Fruit fly (Drosophila melanogaster) whole organism, prepupa: ENCODE results near the gene Tomosyn.

ENCODE experiments used
- CG10631 ChIP-seq: fragments of 200-800 bp; sonication (Bioruptor generic); optimal IDR thresholded peaks from 2 replicates; lab custom pipeline; 2016; ENCODE audit warnings: missing biosample characterization, missing genetic modification characterization
- CG10669 ChIP-seq: fragments of 200-800 bp; sonication (Bioruptor generic); optimal IDR thresholded peaks from 3 replicates; lab custom pipeline; 2018; ENCODE audit warnings: missing biosample characterization, mild to moderate bottlenecking, missing genetic modification characterization, moderate library complexity
- CG11762 ChIP-seq: fragments of 200-800 bp; sonication (Bioruptor generic); optimal IDR thresholded peaks from 3 replicates; lab custom pipeline; 2016; ENCODE audit warnings: missing biosample characterization, missing genetic modification characterization; ENCODE audit not compliant: insufficient read depth
- CG11902 ChIP-seq: fragments of 200-800 bp; sonication (Bioruptor generic); optimal IDR thresholded peaks from 3 replicates; lab custom pipeline; 2016; ENCODE audit warnings: missing biosample characterization, missing genetic modification characterization
- CG15336 ChIP-seq: fragments of 200-800 bp; sonication (Bioruptor generic); IDR thresholded peaks from 2 replicates; pipeline ENCODE4 v1.3.6; 2022; ENCODE audit warnings: missing biosample characterization, missing genetic modification characterization
- CG1621 ChIP-seq: fragments of 200-800 bp; sonication (Bioruptor generic); optimal IDR thresholded peaks from 3 replicates; lab custom pipeline; 2018; ENCODE audit warnings: missing biosample characterization, mild to moderate bottlenecking, missing genetic modification characterization
- CG16779 ChIP-seq: fragments of 200-800 bp; sonication (Bioruptor generic); optimal IDR thresholded peaks from 3 replicates; lab custom pipeline; 2017; ENCODE audit warnings: missing biosample characterization, mild to moderate bottlenecking, missing genetic modification characterization
- CG3032 ChIP-seq: fragments of 200-800 bp; optimal IDR thresholded peaks from 2 replicates; lab custom pipeline; 2019; ENCODE audit warnings: missing biosample characterization, mild to moderate bottlenecking, missing genetic modification characterization, moderate library complexity
- CG31627 ChIP-seq: fragments of 200-800 bp; sonication (Bioruptor generic); optimal IDR thresholded peaks from 3 replicates; lab custom pipeline; 2016; ENCODE audit warnings: missing biosample characterization, missing genetic modification characterization
- CG32006 ChIP-seq: fragments of 200-800 bp; sonication (Bioruptor generic); optimal IDR thresholded peaks from 3 replicates; lab custom pipeline; 2017; ENCODE audit warnings: missing biosample characterization, mild to moderate bottlenecking, missing genetic modification characterization
- CG34406 ChIP-seq: fragments of 200-800 bp; sonication (Bioruptor generic); optimal IDR thresholded peaks from 3 replicates; lab custom pipeline; 2016; ENCODE audit warnings: missing biosample characterization, missing genetic modification characterization
- CG3919 ChIP-seq: fragments of 200-800 bp; sonication (Bioruptor generic); optimal IDR thresholded peaks from 3 replicates; lab custom pipeline; 2016; ENCODE audit warnings: missing biosample characterization, missing genetic modification characterization
- CG4318 ChIP-seq: fragments of 200-800 bp; sonication (Bioruptor generic); optimal IDR thresholded peaks from 3 replicates; lab custom pipeline; 2017; ENCODE audit warnings: missing biosample characterization, mild to moderate bottlenecking, missing genetic modification characterization
- CG6163 ChIP-seq: fragments of 200-800 bp; sonication (Bioruptor generic); IDR thresholded peaks from 3 replicates; pipeline ENCODE4 v1.3.6; 2022; ENCODE audit warnings: missing biosample characterization, missing genetic modification characterization
- CG6854 ChIP-seq: fragments of 200-800 bp; sonication (Bioruptor generic); optimal IDR thresholded peaks from 2 replicates; lab custom pipeline; 2017; ENCODE audit warnings: missing biosample characterization, mild to moderate bottlenecking, missing genetic modification characterization
- CG7368 ChIP-seq: fragments of 200-800 bp; sonication (Bioruptor generic); optimal IDR thresholded peaks from 3 replicates; lab custom pipeline; 2016; ENCODE audit warnings: missing biosample characterization, missing genetic modification characterization
- CG8119 ChIP-seq: fragments of 200-800 bp; sonication (Bioruptor generic); IDR thresholded peaks from 3 replicates; pipeline ENCODE4 v1.3.6; 2022; ENCODE audit warnings: missing biosample characterization, missing genetic modification characterization
- CG8632 ChIP-seq: fragments of 200-800 bp; sonication (Bioruptor generic); optimal IDR thresholded peaks from 3 replicates; lab custom pipeline; 2016; ENCODE audit warnings: missing biosample characterization, missing genetic modification characterization
- Eip75B ChIP-seq: fragments of 200-800 bp; sonication (Bioruptor generic); optimal IDR thresholded peaks from 3 replicates; lab custom pipeline; 2016; ENCODE audit warnings: missing biosample characterization, missing genetic modification characterization
- Eip78C ChIP-seq: fragments of 200-800 bp; sonication (Bioruptor generic); peaks from one replicate; lab custom pipeline; 2016; ENCODE audit warnings: missing biosample characterization, missing genetic modification characterization
- Ets21C ChIP-seq: fragments of 200-800 bp; sonication (Bioruptor generic); optimal IDR thresholded peaks from 3 replicates; lab custom pipeline; 2016; ENCODE audit warnings: missing biosample characterization, missing genetic modification characterization
- Ets96B ChIP-seq: fragments of 200-800 bp; optimal IDR thresholded peaks from 2 replicates; lab custom pipeline; 2019; ENCODE audit warnings: missing biosample characterization, mild to moderate bottlenecking, missing genetic modification characterization, moderate library complexity
- Hr38 ChIP-seq: sonication (Bioruptor generic); optimal IDR thresholded peaks from 2 replicates; lab custom pipeline; 2016; ENCODE audit warnings: missing biosample characterization, missing genetic modification characterization
- Hr39 ChIP-seq: fragments of 200-800 bp; sonication (Bioruptor generic); optimal IDR thresholded peaks from 2 replicates; lab custom pipeline; 2016; ENCODE audit warnings: missing biosample characterization, missing genetic modification characterization
- Met ChIP-seq: fragments of 200-800 bp; sonication (Bioruptor generic); optimal IDR thresholded peaks from 3 replicates; lab custom pipeline; 2016; ENCODE audit warnings: missing biosample characterization, missing genetic modification characterization
- OdsH ChIP-seq: fragments of 200-800 bp; sonication (Bioruptor generic); optimal IDR thresholded peaks from 3 replicates; lab custom pipeline; 2016; ENCODE audit warnings: missing biosample characterization, missing genetic modification characterization
- Smox ChIP-seq: fragments of 200-800 bp; sonication (Bioruptor generic); optimal IDR thresholded peaks from 3 replicates; lab custom pipeline; 2016; ENCODE audit warnings: missing biosample characterization, missing genetic modification characterization
- Sox14 ChIP-seq: fragments of 200-800 bp; sonication (Bioruptor generic); optimal IDR thresholded peaks from 3 replicates; lab custom pipeline; 2016; ENCODE audit warnings: missing biosample characterization, missing genetic modification characterization
- Sox15 ChIP-seq: fragments of 200-800 bp; sonication (Bioruptor generic); optimal IDR thresholded peaks from 3 replicates; lab custom pipeline; 2016; ENCODE audit warnings: missing biosample characterization, missing genetic modification characterization
- achi ChIP-seq: fragments of 200-800 bp; sonication (Bioruptor generic); optimal IDR thresholded peaks from 3 replicates; lab custom pipeline; 2016; ENCODE audit warnings: missing biosample characterization, missing genetic modification characterization
- acj6 ChIP-seq: fragments of 200-800 bp; sonication (Bioruptor generic); optimal IDR thresholded peaks from 3 replicates; lab custom pipeline; 2016; ENCODE audit warnings: missing biosample characterization, missing genetic modification characterization
- dac ChIP-seq: fragments of 200-800 bp; sonication (Bioruptor generic); optimal IDR thresholded peaks from 2 replicates; lab custom pipeline; 2017; ENCODE audit warnings: missing biosample characterization, mild to moderate bottlenecking, missing genetic modification characterization
- eg ChIP-seq: fragments of 200-800 bp; sonication (Bioruptor generic); IDR thresholded peaks from 3 replicates; pipeline ENCODE4 v1.3.6; 2022; ENCODE audit warnings: missing biosample characterization, missing genetic modification characterization
- esn ChIP-seq: fragments of 200-800 bp; sonication (Bioruptor generic); optimal IDR thresholded peaks from 2 replicates; lab custom pipeline; 2016; ENCODE audit warnings: missing biosample characterization, mild to moderate bottlenecking, missing genetic modification characterization, moderate library complexity
- fd59A ChIP-seq: fragments of 200-800 bp; sonication (Bioruptor generic); optimal IDR thresholded peaks from 2 replicates; lab custom pipeline; 2017; ENCODE audit warnings: missing biosample characterization, mild to moderate bottlenecking, missing genetic modification characterization, missing genetic modification reagents
- fd85E ChIP-seq: fragments of 200-800 bp; sonication (Bioruptor generic); optimal IDR thresholded peaks from 3 replicates; lab custom pipeline; 2016; ENCODE audit warnings: missing biosample characterization, missing genetic modification characterization
- fkh ChIP-seq: fragments of 200-800 bp; sonication (Bioruptor generic); optimal IDR thresholded peaks from 3 replicates; lab custom pipeline; 2017; ENCODE audit warnings: missing biosample characterization, mild to moderate bottlenecking, missing genetic modification characterization, moderate library complexity
- lz ChIP-seq: fragments of 200-800 bp; sonication (Bioruptor generic); optimal IDR thresholded peaks from 3 replicates; lab custom pipeline; 2016; ENCODE audit warnings: missing biosample characterization, missing genetic modification characterization
- net ChIP-seq: fragments of 200-800 bp; sonication (Bioruptor generic); optimal IDR thresholded peaks from 3 replicates; lab custom pipeline; 2016; ENCODE audit warnings: missing biosample characterization, missing genetic modification characterization
- pdm3 ChIP-seq: fragments of 200-800 bp; sonication (Bioruptor generic); optimal IDR thresholded peaks from 3 replicates; lab custom pipeline; 2016; ENCODE audit warnings: missing biosample characterization, missing genetic modification characterization
- spab ChIP-seq: fragments of 200-800 bp; sonication (Bioruptor generic); optimal IDR thresholded peaks from 2 replicates; lab custom pipeline; 2017; ENCODE audit warnings: missing biosample characterization, mild to moderate bottlenecking, missing genetic modification characterization, missing genetic modification reagents
- svp ChIP-seq: fragments of 200-800 bp; sonication (Bioruptor generic); peaks from one replicate; lab custom pipeline; 2016; ENCODE audit warnings: missing biosample characterization, missing genetic modification characterization
- vri ChIP-seq: fragments of 200-800 bp; sonication (Bioruptor generic); optimal IDR thresholded peaks from 3 replicates; lab custom pipeline; 2016; ENCODE audit warnings: missing biosample characterization, mild to moderate bottlenecking, missing genetic modification characterization

Gene Tomosyn

DNA sequence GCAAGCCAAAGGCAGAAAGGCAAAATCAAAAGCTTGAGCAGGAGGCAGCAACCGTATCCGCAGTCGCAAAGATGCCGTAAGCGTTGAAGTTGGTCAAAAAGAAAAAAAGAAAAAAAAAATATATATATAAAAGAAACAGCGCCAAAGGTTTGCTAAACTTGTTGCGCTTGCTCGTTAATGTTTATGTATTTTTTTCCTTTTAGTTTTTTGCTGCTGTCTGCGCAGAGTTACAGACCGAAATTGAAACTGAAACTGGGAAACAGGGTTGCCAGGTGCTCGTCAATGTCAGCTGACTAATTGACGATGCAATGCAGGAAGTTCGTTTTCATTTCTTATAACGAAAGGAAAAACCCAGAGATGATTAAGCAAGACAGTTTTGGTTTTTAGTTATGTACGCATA is 43.9 kb downstream of the Tomosyn start (continued):
- TF ChIP-seq Hr39 (GFP tag; lab: Kevin White, UChicago) (no peak), svp (GFP tag; lab: Kevin White, UChicago) (peak; percentile 65), OdsH (GFP tag; lab: Kevin White, UChicago) (no peak), CG15336 (GFP tag; lab: Robert Waterston, UW) (0 out of 2 replicates have a peak, but pooled peaks have one; percentile 24), fd85E (GFP tag; lab: Kevin White, UChicago) (no peak), CG16779 (tag; lab: Kevin White, UChicago) (peak; percentile 20), CG3032 (tag; lab: Kevin White, UChicago) (peak; percentile 26), CG11762 (GFP tag; lab: Kevin White, UChicago) (no peak), Smox (GFP tag; lab: Kevin White, UChicago) (no peak), CG6854 (GFP tag; lab: Kevin White, UChicago) (peak; percentile 48), Eip75B (GFP tag; lab: Kevin White, UChicago) (no peak), CG7368 (no peak), CG34406 (GFP tag; lab: Kevin White, UChicago) (no peak)

DNA sequence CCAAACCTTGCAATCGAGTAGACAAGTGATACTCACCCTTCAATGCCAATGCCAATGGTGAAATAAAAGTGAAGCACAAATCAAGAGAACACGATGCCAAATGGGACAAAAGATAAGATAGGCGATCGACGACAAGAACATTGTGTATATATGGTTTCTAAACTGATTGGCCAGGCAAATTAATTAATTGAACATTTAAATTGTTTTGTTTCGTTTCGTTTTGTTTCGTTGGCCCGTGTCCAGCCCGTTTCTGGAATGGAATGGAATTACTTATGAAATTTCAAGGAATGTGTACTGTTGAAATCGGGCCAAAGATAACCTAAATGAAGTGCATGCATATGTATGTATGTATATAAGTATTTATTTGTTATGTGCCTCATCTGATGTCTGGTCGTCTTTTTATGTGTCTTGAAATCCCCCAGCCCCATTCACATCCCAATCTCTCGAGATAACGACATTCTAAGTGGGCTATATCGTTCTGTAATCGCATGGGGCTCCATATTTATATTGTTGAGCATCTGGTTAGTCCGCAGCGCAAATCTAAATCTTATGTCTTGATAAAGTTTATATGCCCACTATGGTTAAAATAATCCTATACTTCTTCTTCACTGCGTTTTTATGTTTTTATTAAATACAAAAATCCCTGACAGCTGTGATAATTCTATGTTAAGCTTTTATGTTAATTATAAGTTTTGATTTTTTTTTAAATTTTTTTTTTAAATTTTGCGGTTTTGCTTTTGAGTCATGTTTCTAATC is 44.6 kb downstream of the Tomosyn start:
- TF ChIP-seq CG10631 (GFP tag; lab: Kevin White, UChicago) (no peak), Smox (GFP tag; lab: Kevin White, UChicago) (peak; percentile 23), CG6854 (GFP tag; lab: Kevin White, UChicago) (no peak), net (GFP tag; lab: Kevin White, UChicago) (no peak), CG11902 (no peak), acj6 (GFP tag; lab: Kevin White, UChicago) (peak; percentile 21), CG8632 (GFP tag; lab: Kevin White, UChicago) (no peak), Ets21C (no peak), Eip78C (GFP tag; lab: Kevin White, UChicago) (peak; percentile 82), CG31627 (GFP tag; lab: Kevin White, UChicago) (peak; percentile 10), pdm3 (GFP tag; lab: Kevin White, UChicago) (peak; percentile 10), svp (GFP tag; lab: Kevin White, UChicago) (peak; percentile 69), Sox14 (GFP tag; lab: Kevin White, UChicago) (no peak), Hr39 (GFP tag; lab: Kevin White, UChicago) (peak; percentile 4), esn (GFP tag; lab: Kevin White, UChicago) (peak; percentile 21), Sox15 (GFP tag; lab: Kevin White, UChicago) (no peak), Ets96B (no peak), CG7368 (no peak), fkh (GFP tag; lab: Kevin White, UChicago) (no peak), CG10669 (GFP tag; lab: Kevin White, UChicago) (no peak), Met (GFP tag; lab: Kevin White, UChicago) (peak; percentile 4)

DNA sequence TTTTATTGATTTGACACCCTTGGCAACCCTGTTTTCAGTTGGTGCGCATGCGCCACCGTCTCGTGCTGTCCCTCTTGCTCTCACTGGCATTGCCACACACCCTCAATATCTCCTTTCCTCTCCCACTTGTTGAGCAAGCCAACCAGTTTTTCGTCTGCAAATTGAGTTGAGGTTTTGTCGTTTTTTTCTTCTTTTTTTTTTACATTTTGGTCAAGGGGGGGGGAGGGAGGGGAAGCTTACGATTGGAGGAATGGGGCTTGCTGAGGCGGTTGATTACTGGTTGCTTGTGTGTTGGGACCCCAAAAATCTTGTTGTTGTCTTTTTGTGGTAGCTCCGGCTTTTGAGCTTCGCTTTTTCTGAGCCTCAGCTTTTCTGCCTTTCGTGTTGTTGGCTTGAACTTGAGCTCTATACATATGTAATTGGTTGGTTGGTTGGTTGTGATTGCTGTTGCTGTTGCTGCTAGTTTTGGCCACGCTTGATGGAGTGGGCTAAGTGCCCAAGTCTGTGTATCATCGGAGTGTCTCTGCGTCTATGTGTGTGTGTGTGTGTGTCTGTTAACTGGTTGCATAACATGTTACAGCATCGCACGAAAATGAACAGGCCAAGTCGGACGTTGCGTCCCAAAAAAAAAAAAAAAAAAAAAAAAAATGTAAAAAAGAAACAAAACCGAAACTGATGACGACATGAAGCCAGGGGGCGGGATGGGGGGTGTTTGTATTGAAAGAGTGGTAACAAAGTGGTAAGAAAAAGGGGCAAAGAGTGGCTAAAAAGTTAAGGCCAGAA is 45.3 kb downstream of the Tomosyn start:
- peak; percentile 52 for TF ChIP-seq CG8632 (GFP tag; lab: Kevin White, UChicago)
- peak; percentile 6 for TF ChIP-seq fkh (GFP tag; lab: Kevin White, UChicago)
- TF ChIP-seq eg (GFP tag; lab: Robert Waterston, UW) = peak; percentile 89
- TF ChIP-seq spab (GFP tag; lab: Kevin White, UChicago) = peak; percentile 68
- no peak for TF ChIP-seq Ets21C
- TF ChIP-seq achi = peak; percentile 46
- peak; percentile 2 for TF ChIP-seq fd85E (GFP tag; lab: Kevin White, UChicago)
- TF ChIP-seq CG7368 = peak; percentile 0
- TF ChIP-seq CG1621 (tag; lab: Kevin White, UChicago) = peak; percentile 75
- TF ChIP-seq CG4318 (GFP tag; lab: Kevin White, UChicago) = no peak
- peak; percentile 75 for TF ChIP-seq CG8119 (GFP tag; lab: Robert Waterston, UW)
- no peak for TF ChIP-seq acj6 (GFP tag; lab: Kevin White, UChicago)
- peak; percentile 22 for TF ChIP-seq dac (GFP tag; lab: Kevin White, UChicago)
- TF ChIP-seq fd59A = peak; percentile 22
- TF ChIP-seq lz (GFP tag; lab: Kevin White, UChicago) = peak; percentile 15
- peak; percentile 90 for TF ChIP-seq CG6163 (GFP tag; lab: Robert Waterston, UW)
- TF ChIP-seq CG6854 (GFP tag; lab: Kevin White, UChicago) = peak; percentile 76
- peak; percentile 46 for TF ChIP-seq Sox14 (GFP tag; lab: Kevin White, UChicago)
- TF ChIP-seq CG3032 (tag; lab: Kevin White, UChicago) = peak; percentile 34
- TF ChIP-seq Hr38 (GFP tag; lab: Kevin White, UChicago) = peak; percentile 14
- TF ChIP-seq CG34406 (GFP tag; lab: Kevin White, UChicago) = peak; percentile 6
- TF ChIP-seq CG10669 (GFP tag; lab: Kevin White, UChicago) = peak; percentile 59
- no peak for TF ChIP-seq esn (GFP tag; lab: Kevin White, UChicago)
- TF ChIP-seq vri (GFP tag; lab: Kevin White, UChicago) = peak; percentile 99
- TF ChIP-seq CG3919 (GFP tag; lab: Kevin White, UChicago) = peak; percentile 30
- peak; percentile 39 for TF ChIP-seq CG32006 (GFP tag; lab: Kevin White, UChicago)
